Fruit fly (Drosophila melanogaster): Measurements from ENCODE around the gene CG12725.

The CG12725 gene

DNA sequence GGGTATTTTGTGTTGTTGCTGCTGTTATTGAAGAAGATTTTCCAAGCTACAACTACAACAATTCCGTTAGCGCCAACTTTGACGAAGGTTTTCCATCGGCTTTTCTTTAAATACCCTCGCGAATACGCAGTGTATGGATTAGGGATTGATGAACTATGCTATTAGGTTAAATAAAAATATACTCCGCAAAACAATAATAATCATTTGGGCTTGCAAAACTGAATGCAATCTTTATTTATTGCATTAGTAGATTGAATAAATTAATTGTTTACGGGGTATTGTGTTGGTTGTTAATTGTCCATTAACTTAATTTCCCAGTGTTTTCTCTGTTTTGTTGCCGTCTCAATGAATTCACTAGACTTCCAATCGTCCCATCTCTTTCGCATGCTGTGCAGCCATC is 44.8 kb upstream of the CG12725 start (continued):
- TF ChIP-seq prd (optimal IDR thresholded peaks at IDR 0.05) (no peak), prd (GFP tag; IDR thresholded peaks at IDR 0.05) (peak; percentile 40; the same call in 1 of the 3 replicates), CkIIα-i1 (GFP tag; IDR thresholded peaks at IDR 0.05) (no peak), Opbp (GFP tag; IDR thresholded peaks at IDR 0.05; ENCODE audit: partially characterized antibody) (no peak), CG11085 (GFP tag; IDR thresholded peaks at IDR 0.05) (no peak), emc (GFP tag; optimal IDR thresholded peaks at IDR 0.05) (no peak), CG8478 (optimal IDR thresholded peaks at IDR 0.05) (no peak), tgo (GFP tag; IDR thresholded peaks at IDR 0.05) (no peak), sr (GFP tag; IDR thresholded peaks at IDR 0.05) (no peak), Awh (GFP tag; IDR thresholded peaks at IDR 0.05) (no peak), slbo (GFP tag; IDR thresholded peaks at IDR 0.05) (peak; percentile 53), croc (GFP tag; conservative IDR thresholded peaks at IDR 0.05) (no peak), dati (GFP tag; IDR thresholded peaks at IDR 0.05) (no peak), toy (GFP tag; IDR thresholded peaks at IDR 0.05) (no peak), Trl (optimal IDR thresholded peaks at IDR 0.05) (peak in 1 of 2 experiments; percentile 4), Trl (GFP tag; optimal IDR thresholded peaks at IDR 0.05) (no peak), ara (GFP tag; IDR thresholded peaks at IDR 0.05) (no peak), gcm (GFP tag; optimal IDR thresholded peaks at IDR 0.05) (no peak), Abd-B (GFP tag; optimal IDR thresholded peaks at IDR 0.05) (no peak), stwl (tag; optimal IDR thresholded peaks at IDR 0.05) (no peak), CG43689 (GFP tag; IDR thresholded peaks at IDR 0.05) (0 out of 2 replicates have a peak, but pooled peaks have one; percentile 10), CG6254 (GFP tag; optimal IDR thresholded peaks at IDR 0.05) (no peak), CG4424 (GFP tag; optimal IDR thresholded peaks at IDR 0.05) (no peak), yki (optimal IDR thresholded peaks at IDR 0.05) (no peak), eve (GFP tag; optimal IDR thresholded peaks at IDR 0.05) (no peak), Ada2b (GFP tag; IDR thresholded peaks at IDR 0.05) (no peak), az2 (GFP tag; optimal IDR thresholded peaks at IDR 0.05) (no peak), disco-r (GFP tag; optimal IDR thresholded peaks at IDR 0.05) (no peak), CG10147 (GFP tag; optimal IDR thresholded peaks at IDR 0.05) (no peak), Hr39 (optimal IDR thresholded peaks at IDR 0.05) (no peak), vvl (GFP tag; IDR thresholded peaks at IDR 0.05) (no peak), pfk (GFP tag; optimal IDR thresholded peaks at IDR 0.05) (no peak), CG12299 (tag; optimal IDR thresholded peaks at IDR 0.05) (no peak), kay (GFP tag; optimal IDR thresholded peaks at IDR 0.05) (no peak), CG3838 (GFP tag; optimal IDR thresholded peaks at IDR 0.05) (no peak), luna (GFP tag; optimal IDR thresholded peaks at IDR 0.05) (no peak), CG15514 (GFP tag; optimal IDR thresholded peaks at IDR 0.05) (no peak), sc (optimal IDR thresholded peaks at IDR 0.05) (no peak), sc (GFP tag; optimal IDR thresholded peaks at IDR 0.05) (no peak), Dad (GFP tag; optimal IDR thresholded peaks at IDR 0.05) (no peak), Aef1 (GFP tag; IDR thresholded peaks at IDR 0.05) (peak; percentile 28; the same call in 1 of the 3 replicates), CG6791 (GFP tag; IDR thresholded peaks at IDR 0.05; ENCODE audit: partially characterized antibody) (no peak), CG2116 (GFP tag; optimal IDR thresholded peaks at IDR 0.05) (no peak), gce (GFP tag; IDR thresholded peaks at IDR 0.05) (no peak), hbn (GFP tag; IDR thresholded peaks at IDR 0.05; ENCODE audit: partially characterized antibody) (no peak), caup (GFP tag; optimal IDR thresholded peaks at IDR 0.05; ENCODE audit: severe bottlenecking) (no peak), jing (GFP tag; optimal IDR thresholded peaks at IDR 0.05) (no peak), D19A (tag; optimal IDR thresholded peaks at IDR 0.05) (no peak), sqz (GFP tag; optimal IDR thresholded peaks at IDR 0.05) (no peak), CG12391 (tag; optimal IDR thresholded peaks at IDR 0.05) (no peak), CG14667 (GFP tag; IDR thresholded peaks at IDR 0.05) (no peak), CG4707 (GFP tag; optimal IDR thresholded peaks at IDR 0.05) (no peak), CG10959 (GFP tag; IDR thresholded peaks at IDR 0.05) (no peak), CG2120 (GFP tag; optimal IDR thresholded peaks at IDR 0.05) (peak; percentile 54)
